Worm (Caenorhabditis elegans) whole organism, L4 larva: Measurements from ENCODE around the gene C31H2.3.

Source experiments
- D1046.2 ChIP-seq: fragments of 200-800 bp; sonication (Bioruptor generic); IDR thresholded peaks from 2 replicates; pipeline ENCODE4 v1.3.6; 2022; ENCODE audit warnings: missing genetic modification characterization, missing compliant biosample characterization
- F26F4.8 ChIP-seq: fragments of 200-800 bp; sonication (Bioruptor generic); conservative IDR thresholded peaks from 2 replicates; pipeline ENCODE4 v1.3.6; 2022; ENCODE audit warnings: missing genetic modification characterization, missing compliant biosample characterization
- F37D6.2 ChIP-seq: sonication (generic microtip); optimal IDR thresholded peaks from 2 replicates; lab custom pipeline; 2016; ENCODE audit warnings: mild to moderate bottlenecking, missing genetic modification characterization, missing compliant biosample characterization
- F44E2.7 ChIP-seq: fragments of 200-800 bp; sonication (Bioruptor generic); IDR thresholded peaks from 2 replicates; pipeline ENCODE4 v2.1.2; 2022; ENCODE audit warnings: missing genetic modification characterization, missing compliant biosample characterization
- R02D3.7 ChIP-seq: fragments of 150-350 bp; sonication (generic microtip); optimal IDR thresholded peaks from 3 replicates; lab custom pipeline; 2014; ENCODE audit warnings: missing biosample characterization, missing genetic modification characterization
- T20F7.1 ChIP-seq: fragments of 200-800 bp; sonication (Bioruptor generic); optimal IDR thresholded peaks from 2 replicates; lab custom pipeline; 2018; ENCODE audit warnings: mild to moderate bottlenecking, missing genetic modification characterization, missing compliant biosample characterization
- T26A8.4 ChIP-seq: fragments of 200-800 bp; sonication (Bioruptor generic); IDR thresholded peaks from 2 replicates; pipeline ENCODE4 v1.3.6; 2022; ENCODE audit warnings: missing genetic modification characterization, missing compliant biosample characterization
- Y5F2A.4 ChIP-seq: fragments of 200-800 bp; sonication (Bioruptor generic); optimal IDR thresholded peaks from 2 replicates; lab custom pipeline; 2018; ENCODE audit warnings: mild to moderate bottlenecking, missing genetic modification characterization, missing compliant biosample characterization
- ZK546.5 ChIP-seq, 2 experiments: sonication (generic microtip); optimal IDR thresholded peaks; 2 replicates each; lab custom pipeline; 2017; ENCODE audit warnings: missing biosample characterization in 2 of 2, missing genetic modification characterization in 2 of 2
- aha-1 ChIP-seq: fragments of 150-350 bp; peaks from one replicate; lab custom pipeline; 2014; ENCODE audit warnings: missing biosample characterization, missing genetic modification characterization
- ama-1 ChIP-seq: fragments of 150-350 bp; optimal IDR thresholded peaks from 2 replicates; lab custom pipeline; 2014; ENCODE audit warnings: inconsistent platforms, mixed read lengths
- attf-4 ChIP-seq: sonication (generic microtip); optimal IDR thresholded peaks from 3 replicates; lab custom pipeline; 2017; ENCODE audit warnings: missing biosample characterization, missing genetic modification characterization
- ceh-20 ChIP-seq: fragments of 200-800 bp; sonication (Bioruptor generic); IDR thresholded peaks from 2 replicates; pipeline ENCODE4 v1.3.6; 2022; ENCODE audit warnings: missing genetic modification reagents, missing genetic modification characterization, missing compliant biosample characterization
- ceh-62 ChIP-seq: sonication (generic microtip); optimal IDR thresholded peaks from 2 replicates; lab custom pipeline; 2017; ENCODE audit warnings: missing biosample characterization, missing genetic modification characterization
- cey-2 ChIP-seq: sonication (generic microtip); optimal IDR thresholded peaks from 3 replicates; lab custom pipeline; 2017; ENCODE audit warnings: missing genetic modification characterization, mild to moderate bottlenecking, missing compliant biosample characterization, antibody characterized with exemption, borderline replicate concordance; ENCODE audit not compliant: insufficient read depth
- ctbp-1 ChIP-seq: fragments of 200-800 bp; sonication (Bioruptor generic); IDR thresholded peaks from 2 replicates; pipeline ENCODE4 v1.3.6; 2022; ENCODE audit warnings: missing genetic modification reagents, missing genetic modification characterization, missing compliant biosample characterization
- daf-12 ChIP-seq: fragments of 150-350 bp; optimal IDR thresholded peaks from 2 replicates; lab custom pipeline; 2014; ENCODE audit warnings: missing biosample characterization, missing genetic modification reagents, missing genetic modification characterization
- daf-16 ChIP-seq, 3 experiments: sonication (generic microtip); optimal IDR thresholded peaks; 2 replicates each; lab custom pipeline; 2016 to 2017; ENCODE audit warnings: missing genetic modification characterization in 3 of 3, missing genetic modification reagents in 3 of 3, mild to moderate bottlenecking in 2 of 3, missing compliant biosample characterization in 2 of 3, missing biosample characterization in 1 of 3, moderate library complexity in 1 of 3
- daf-19 ChIP-seq: fragments of 200-800 bp; sonication (Bioruptor generic); conservative IDR thresholded peaks from 2 replicates; pipeline ENCODE4 v1.3.6; 2022; ENCODE audit warnings: missing genetic modification characterization, missing compliant biosample characterization
- daf-8 ChIP-seq: fragments of 200-800 bp; sonication (Bioruptor generic); IDR thresholded peaks from 2 replicates; pipeline ENCODE4 v1.3.6; 2022; ENCODE audit warnings: missing genetic modification characterization, missing compliant biosample characterization
- dmd-6 ChIP-seq: fragments of 200-800 bp; sonication (Bioruptor generic); IDR thresholded peaks from 2 replicates; pipeline ENCODE4 v1.3.6; 2022; ENCODE audit warnings: missing genetic modification reagents, missing genetic modification characterization, missing compliant biosample characterization
- duxl-1 ChIP-seq: sonication (generic microtip); optimal IDR thresholded peaks from 2 replicates; lab custom pipeline; 2016; ENCODE audit warnings: mild to moderate bottlenecking, missing genetic modification characterization, moderate library complexity, missing compliant biosample characterization; ENCODE audit not compliant: poor library complexity
- dve-1 ChIP-seq: sonication (generic microtip); optimal IDR thresholded peaks from 2 replicates; lab custom pipeline; 2017; ENCODE audit warnings: antibody characterized with exemption, mild to moderate bottlenecking, missing genetic modification characterization, missing compliant biosample characterization; ENCODE audit not compliant: insufficient read depth
- egl-43 ChIP-seq: fragments of 200-800 bp; sonication (Bioruptor generic); IDR thresholded peaks from 2 replicates; pipeline ENCODE4 v1.3.6; 2022; ENCODE audit warnings: missing genetic modification reagents, missing genetic modification characterization, missing compliant biosample characterization
- hlh-11 ChIP-seq: fragments of 200-800 bp; sonication (Bioruptor generic); optimal IDR thresholded peaks from 2 replicates; lab custom pipeline; 2018; ENCODE audit warnings: mild to moderate bottlenecking, missing genetic modification characterization, missing compliant biosample characterization
- hlh-30 ChIP-seq: sonication (generic microtip); optimal IDR thresholded peaks from 2 replicates; lab custom pipeline; 2017; ENCODE audit warnings: antibody characterized with exemption, mild to moderate bottlenecking, missing genetic modification characterization, missing compliant biosample characterization; ENCODE audit not compliant: insufficient read depth
- hmg-1.1 ChIP-seq: fragments of 200-800 bp; sonication (Bioruptor generic); IDR thresholded peaks from 2 replicates; pipeline ENCODE4 v1.3.6; 2022; ENCODE audit warnings: missing genetic modification reagents, missing genetic modification characterization, missing compliant biosample characterization
- lin-13 ChIP-seq: fragments of 150-350 bp; optimal IDR thresholded peaks from 2 replicates; lab custom pipeline; 2014; ENCODE audit warnings: missing biosample characterization, missing genetic modification reagents, missing genetic modification characterization
- lin-39 ChIP-seq: fragments of 150-350 bp; optimal IDR thresholded peaks from 2 replicates; lab custom pipeline; 2014; ENCODE audit warnings: missing biosample characterization, missing genetic modification reagents, missing genetic modification characterization
- lsy-2 ChIP-seq, 2 experiments: fragments of 150-350 bp in 1 of 2; sonication (generic microtip) in 1 of 2; optimal IDR thresholded peaks; 2 replicates each; lab custom pipeline; 2014 to 2017; ENCODE audit warnings: missing biosample characterization in 2 of 2, missing genetic modification characterization in 2 of 2
- mdl-1 ChIP-seq, 2 experiments: fragments of 150-350 bp in 1 of 2; sonication (generic microtip) in 1 of 2; optimal IDR thresholded peaks; 2 replicates each; lab custom pipeline; 2014 to 2017; ENCODE audit warnings: missing biosample characterization in 2 of 2, missing genetic modification characterization in 2 of 2
- mdt-29 ChIP-seq: fragments of 200-800 bp; sonication (Bioruptor generic); IDR thresholded peaks from 2 replicates; pipeline ENCODE4 v1.3.6; 2022; ENCODE audit warnings: missing genetic modification reagents, missing genetic modification characterization, missing compliant biosample characterization
- mes-2 ChIP-seq: sonication (generic microtip); optimal IDR thresholded peaks from 2 replicates; lab custom pipeline; 2016; ENCODE audit warnings: missing genotype, mild to moderate bottlenecking, missing genetic modification characterization, missing compliant biosample characterization; ENCODE audit not compliant: poor library complexity, severe bottlenecking
- mxl-2 ChIP-seq: fragments of 200-800 bp; sonication (Bioruptor generic); conservative IDR thresholded peaks from 2 replicates; pipeline ENCODE4 v1.3.6; 2022; ENCODE audit warnings: missing genetic modification reagents, missing genetic modification characterization, missing compliant biosample characterization
- mxl-3 ChIP-seq: fragments of 200-800 bp; sonication (Bioruptor generic); optimal IDR thresholded peaks from 2 replicates; lab custom pipeline; 2018; ENCODE audit warnings: mild to moderate bottlenecking, missing genetic modification characterization, missing compliant biosample characterization
- nhr-11 ChIP-seq: fragments of 150-350 bp; optimal IDR thresholded peaks from 2 replicates; lab custom pipeline; 2014; ENCODE audit warnings: missing biosample characterization, missing genetic modification characterization
- nhr-25 ChIP-seq: sonication (generic microtip); optimal IDR thresholded peaks from 2 replicates; lab custom pipeline; 2017; ENCODE audit warnings: missing genetic modification characterization, mild to moderate bottlenecking, missing compliant biosample characterization, antibody characterized with exemption, moderate library complexity, borderline replicate concordance; ENCODE audit not compliant: insufficient read depth
- nhr-41 ChIP-seq: fragments of 200-800 bp; sonication (Bioruptor generic); IDR thresholded peaks from 2 replicates; pipeline ENCODE4 v1.3.6; 2022; ENCODE audit warnings: missing genetic modification reagents, missing genetic modification characterization, missing compliant biosample characterization
- nhr-48 ChIP-seq: sonication (generic microtip); optimal IDR thresholded peaks from 2 replicates; lab custom pipeline; 2016; ENCODE audit warnings: mild to moderate bottlenecking, missing genetic modification characterization, missing compliant biosample characterization
- nhr-77 ChIP-seq: fragments of 150-350 bp; optimal IDR thresholded peaks from 2 replicates; lab custom pipeline; 2014; ENCODE audit warnings: missing biosample characterization, missing genetic modification characterization
- rbr-2 ChIP-seq: sonication (generic microtip); optimal IDR thresholded peaks from 2 replicates; lab custom pipeline; 2016; ENCODE audit warnings: missing genotype, missing genetic modification characterization, missing compliant biosample characterization
- sdz-12 ChIP-seq: fragments of 200-800 bp; sonication (Bioruptor generic); optimal IDR thresholded peaks from 2 replicates; lab custom pipeline; 2018; ENCODE audit warnings: mild to moderate bottlenecking, missing genetic modification characterization, missing compliant biosample characterization
- set-16 ChIP-seq: fragments of 200-800 bp; sonication (Bioruptor generic); IDR thresholded peaks from 2 replicates; pipeline ENCODE4 v1.3.6; 2022; ENCODE audit warnings: missing genetic modification reagents, missing genetic modification characterization, missing compliant biosample characterization
- snpc-4 ChIP-seq: fragments of 150-350 bp; optimal IDR thresholded peaks from 2 replicates; lab custom pipeline; 2014; ENCODE audit warnings: missing biosample characterization, missing genetic modification characterization
- tag-97 ChIP-seq: fragments of 200-800 bp; sonication (Bioruptor generic); IDR thresholded peaks from 2 replicates; pipeline ENCODE4 v1.3.6; 2022; ENCODE audit warnings: missing genetic modification characterization, missing compliant biosample characterization
- tra-1 ChIP-seq: fragments of 200-800 bp; sonication (Bioruptor generic); IDR thresholded peaks from 2 replicates; pipeline ENCODE4 v1.3.6; 2022; ENCODE audit warnings: missing genetic modification reagents, missing genetic modification characterization, missing compliant biosample characterization
- zip-2 ChIP-seq: fragments of 150-350 bp; optimal IDR thresholded peaks from 2 replicates; lab custom pipeline; 2014; ENCODE audit warnings: missing biosample characterization, missing genetic modification characterization
- ztf-11 ChIP-seq: fragments of 150-350 bp; optimal IDR thresholded peaks from 2 replicates; lab custom pipeline; 2014; ENCODE audit warnings: missing biosample characterization, missing genetic modification characterization

Gene C31H2.3

DNA sequence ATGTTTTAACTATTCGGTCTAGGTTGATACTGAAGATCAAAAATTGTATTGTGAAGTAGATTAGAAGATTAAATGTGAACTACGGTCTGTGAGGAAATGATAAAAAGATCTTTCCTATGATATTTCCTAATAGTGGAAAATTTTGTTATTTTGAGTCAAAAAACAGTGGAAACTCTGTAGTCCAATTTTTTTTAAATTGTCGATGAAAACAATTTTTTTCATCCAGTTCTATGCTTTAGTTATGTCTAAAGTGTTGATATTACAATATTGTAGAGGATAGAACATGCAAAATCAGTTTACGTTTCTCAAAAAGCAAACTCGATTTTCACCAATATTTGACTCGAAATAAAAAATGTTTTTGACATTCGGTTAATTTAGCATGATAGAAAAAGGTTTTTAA is 34.5 kb downstream of the C31H2.3 start:
- TF ChIP-seq T20F7.1 (GFP tag; lab: Kevin White, UChicago): peak; percentile 6
- no peak for TF ChIP-seq egl-43 (GFP tag; lab: Robert Waterston, UW)
- peak; percentile 92 for TF ChIP-seq aha-1
- TF ChIP-seq attf-4 (tag; lab: Kevin White, UChicago): no peak

DNA sequence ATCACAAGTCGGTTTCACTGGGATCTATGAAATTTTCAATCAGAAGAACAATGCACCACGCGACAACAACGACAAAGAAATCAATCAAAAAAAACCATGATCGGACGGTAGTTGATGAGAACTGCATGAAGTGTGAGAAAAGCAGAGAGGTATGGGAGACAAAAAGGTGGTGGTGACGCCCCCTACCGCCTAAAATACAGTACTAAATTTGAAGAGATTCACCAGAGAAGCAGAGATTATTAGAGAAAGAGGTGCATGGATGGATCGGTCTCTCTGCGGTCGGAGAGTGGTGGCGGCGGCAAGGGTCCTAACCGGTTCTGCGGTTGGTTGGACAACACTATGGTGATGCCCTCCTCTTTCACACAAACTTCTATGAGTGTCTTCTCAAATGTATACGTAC is 34.9 kb downstream of the C31H2.3 start:
- no peak for TF ChIP-seq F26F4.8 (GFP tag; lab: Robert Waterston, UW)
- TF ChIP-seq Y5F2A.4 (GFP tag; lab: Kevin White, UChicago): no peak
- no peak for TF ChIP-seq nhr-41 (GFP tag; lab: Robert Waterston, UW)
- no peak for TF ChIP-seq aha-1
- TF ChIP-seq daf-12: no peak
- TF ChIP-seq ztf-11 (tag; lab: Kevin White, UChicago): no peak
- no peak for TF ChIP-seq ZK546.5 (tag; optimal IDR thresholded peaks at IDR 0.05; lab: Kevin White, UChicago)
- TF ChIP-seq nhr-11 (tag; lab: Kevin White, UChicago): no peak
- TF ChIP-seq mxl-2: no peak
- peak; percentile 59; the same call in 1 of the 2 replicates for TF ChIP-seq ctbp-1 (GFP tag; lab: Robert Waterston, UW)
- no peak for TF ChIP-seq hmg-1.1
- TF ChIP-seq F44E2.7: no peak
- TF ChIP-seq mxl-3: peak; percentile 80
- TF ChIP-seq tra-1 (GFP tag; lab: Robert Waterston, UW): 0 out of 2 replicates have a peak, but pooled peaks have one; percentile 34
- peak; percentile 40 for TF ChIP-seq duxl-1 (tag; lab: Kevin White, UChicago)
- no peak; the same call in 1 of the 2 replicates for TF ChIP-seq mdt-29 (GFP tag; lab: Robert Waterston, UW)
- TF ChIP-seq nhr-77 (tag; lab: Kevin White, UChicago): no peak
- TF ChIP-seq mes-2 (tag; lab: Kevin White, UChicago): peak; percentile 53
- TF ChIP-seq daf-16 (GFP tag; optimal IDR thresholded peaks at IDR 0.05; lab: Kevin White, UChicago): no peak
- no peak for TF ChIP-seq daf-16 (tag; optimal IDR thresholded peaks at IDR 0.05; lab: Kevin White, UChicago)
- no peak for TF ChIP-seq sdz-12 (GFP tag; lab: Kevin White, UChicago)
- TF ChIP-seq nhr-48: peak; percentile 60
- TF ChIP-seq zip-2: no peak
- TF ChIP-seq lsy-2 (tag; optimal IDR thresholded peaks at IDR 0.05; lab: Kevin White, UChicago): peak in 1 of 2 experiments; percentile 54
- no peak for TF ChIP-seq daf-19 (GFP tag; lab: Robert Waterston, UW)
- peak; percentile 23 to 75 for TF ChIP-seq mdl-1 (tag; optimal IDR thresholded peaks at IDR 0.05; lab: Kevin White, UChicago)
- TF ChIP-seq cey-2 (tag; lab: Kevin White, UChicago): no peak
- no peak for TF ChIP-seq T20F7.1 (GFP tag; lab: Kevin White, UChicago)
- peak; percentile 41 for TF ChIP-seq set-16 (GFP tag; lab: Robert Waterston, UW)
- no peak for TF ChIP-seq F37D6.2 (tag; lab: Kevin White, UChicago)
- no peak for TF ChIP-seq lin-39 (tag; lab: Kevin White, UChicago)
- peak; percentile 85 for TF ChIP-seq hlh-11 (tag; lab: Kevin White, UChicago)
- TF ChIP-seq hlh-30 (tag; lab: Kevin White, UChicago): peak; percentile 85
- TF ChIP-seq snpc-4 (tag; lab: Kevin White, UChicago): no peak
- no peak for TF ChIP-seq D1046.2
- no peak for TF ChIP-seq ceh-62 (tag; lab: Kevin White, UChicago)
- TF ChIP-seq dmd-6 (GFP tag; lab: Robert Waterston, UW): peak; percentile 43; the same call in 1 of the 2 replicates
- no peak for TF ChIP-seq R02D3.7 (tag; lab: Kevin White, UChicago)
- 0 out of 2 replicates have a peak, but pooled peaks have one; percentile 45 for TF ChIP-seq ceh-20 (GFP tag; lab: Robert Waterston, UW)
- no peak for TF ChIP-seq daf-8 (GFP tag; lab: Robert Waterston, UW)
- TF ChIP-seq ama-1 (lab: Kevin White, UChicago): no peak
- peak; percentile 40 for TF ChIP-seq rbr-2 (tag; lab: Kevin White, UChicago)
- no peak for TF ChIP-seq tag-97
- no peak for TF ChIP-seq lin-13 (GFP tag; lab: Kevin White, UChicago)
- TF ChIP-seq dve-1 (tag; lab: Kevin White, UChicago): peak; percentile 44
- peak; percentile 17 for TF ChIP-seq nhr-25 (tag; lab: Kevin White, UChicago)
- peak; percentile 68 for TF ChIP-seq T26A8.4
